Fruit fly (Drosophila melanogaster): ENCODE results near the gene CG33639.

Gene CG33639

dm6 chrX:18237886-18238285 lies 12.0 kb upstream of the CG33639 start (continued):
- TF ChIP-seq hth (optimal IDR thresholded peaks at IDR 0.05) = no peak
- no peak for TF ChIP-seq Gsc (GFP tag; IDR thresholded peaks at IDR 0.05)
- 0 out of 2 replicates have a peak, but pooled peaks have one; percentile 8 for TF ChIP-seq HLH3B (GFP tag; IDR thresholded peaks at IDR 0.05)
- peak; percentile 22 for TF ChIP-seq Lhr (GFP tag; optimal IDR thresholded peaks at IDR 0.05)
- peak; percentile 86 for TF ChIP-seq ATbp (GFP tag; optimal IDR thresholded peaks at IDR 0.05)
- TF ChIP-seq Asciz (GFP tag; optimal IDR thresholded peaks at IDR 0.05) = peak; percentile 60
- TF ChIP-seq ci (GFP tag; IDR thresholded peaks at IDR 0.05) = peak; percentile 68; the same call in 2 of the 3 replicates
- peak; percentile 44 for TF ChIP-seq CG4328 (GFP tag; optimal IDR thresholded peaks at IDR 0.05)
- no peak for TF ChIP-seq CG4854 (GFP tag; optimal IDR thresholded peaks at IDR 0.05)
- peak; percentile 28 for TF ChIP-seq dmrt11E (tag; optimal IDR thresholded peaks at IDR 0.05)
- peak; percentile 60 for TF ChIP-seq ara (GFP tag; IDR thresholded peaks at IDR 0.05)
- TF ChIP-seq ac (GFP tag; optimal IDR thresholded peaks at IDR 0.05) = no peak
- TF ChIP-seq CG14710 (tag; optimal IDR thresholded peaks at IDR 0.05) = peak; percentile 36
- TF ChIP-seq wek (GFP tag; optimal IDR thresholded peaks at IDR 0.05) = peak; percentile 47
- TF ChIP-seq tio (GFP tag; optimal IDR thresholded peaks at IDR 0.05) = no peak
- peak; percentile 9 for TF ChIP-seq HHEX (GFP tag; optimal IDR thresholded peaks at IDR 0.05)
- no peak for TF ChIP-seq Fer2 (tag; optimal IDR thresholded peaks at IDR 0.05)
- peak; percentile 76 for TF ChIP-seq CG3407 (GFP tag; optimal IDR thresholded peaks at IDR 0.05)
- peak; percentile 20 for TF ChIP-seq CG7987 (GFP tag; optimal IDR thresholded peaks at IDR 0.05)
- TF ChIP-seq gem (tag; optimal IDR thresholded peaks at IDR 0.05) = peak; percentile 28
- TF ChIP-seq gsb-n (tag; optimal IDR thresholded peaks at IDR 0.05) = peak; percentile 55
- no peak for TF ChIP-seq Nf-YC (tag; optimal IDR thresholded peaks at IDR 0.05)
- TF ChIP-seq her (GFP tag; optimal IDR thresholded peaks at IDR 0.05) = no peak
- TF ChIP-seq CG1024 (GFP tag; IDR thresholded peaks at IDR 0.05) = 0 out of 2 replicates have a peak, but pooled peaks have one; percentile 10
- TF ChIP-seq MTF-1 (GFP tag; optimal IDR thresholded peaks at IDR 0.05; ENCODE audit: borderline replicate concordance) = peak; percentile 63

- TF ChIP-seq CG32772 (GFP tag; IDR thresholded peaks at IDR 0.05) (peak; percentile 43; the same call in 1 of the 2 replicates), Asciz (GFP tag; optimal IDR thresholded peaks at IDR 0.05) (no peak), CG2199 (GFP tag; IDR thresholded peaks at IDR 0.05) (peak; percentile 87; the same call in 2 of the 3 replicates), zen (tag; optimal IDR thresholded peaks at IDR 0.05) (no peak), z (GFP tag; IDR thresholded peaks at IDR 0.05) (0 out of 3 replicates have a peak, but pooled peaks have one; percentile 43), twi (tag; optimal IDR thresholded peaks at IDR 0.05) (peak; percentile 98)
Measured at dm6 chrX:18208930-18209477, 16.9 kb downstream of the CG33639 start, which contains the start of gene Him. Gene Him, plus strand, starts transcription at chrX:18209427.

- TF ChIP-seq chif (GFP tag; optimal IDR thresholded peaks at IDR 0.05) = no peak
- no peak for TF ChIP-seq CG12299 (tag; optimal IDR thresholded peaks at IDR 0.05)
- no peak for TF ChIP-seq CG6175 (GFP tag; IDR thresholded peaks at IDR 0.05)
- no peak for TF ChIP-seq CG10565 (GFP tag; optimal IDR thresholded peaks at IDR 0.05)
- TF ChIP-seq cato (GFP tag; optimal IDR thresholded peaks at IDR 0.05; ENCODE audit: borderline replicate concordance) = no peak
- TF ChIP-seq H2.0 (GFP tag; IDR thresholded peaks at IDR 0.05) = no peak
- TF ChIP-seq Opbp (GFP tag; IDR thresholded peaks at IDR 0.05; ENCODE audit: partially characterized antibody) = no peak
- TF ChIP-seq Myb (GFP tag; optimal IDR thresholded peaks at IDR 0.05) = no peak
- no peak for TF ChIP-seq tx (GFP tag; optimal IDR thresholded peaks at IDR 0.05)
- no peak for TF ChIP-seq pho (GFP tag; optimal IDR thresholded peaks at IDR 0.05)
- TF ChIP-seq dmrt99B (tag; optimal IDR thresholded peaks at IDR 0.05) = peak; percentile 2
- TF ChIP-seq CG13894 (tag; optimal IDR thresholded peaks at IDR 0.05) = no peak
- peak; percentile 28 for TF ChIP-seq CG16815 (GFP tag; optimal IDR thresholded peaks at IDR 0.05)
- TF ChIP-seq trh (GFP tag; optimal IDR thresholded peaks at IDR 0.05) = no peak
- TF ChIP-seq nerfin-2 (GFP tag; IDR thresholded peaks at IDR 0.05; ENCODE audit: partially characterized antibody) = no peak
- TF ChIP-seq dati (GFP tag; IDR thresholded peaks at IDR 0.05) = no peak
- no peak for TF ChIP-seq vvl (GFP tag; IDR thresholded peaks at IDR 0.05)
Measured at dm6 chrX:18208079-18208865, 17.6 kb downstream of the CG33639 start.

Measured in whole organism, embryonic.